Fruit fly (Drosophila melanogaster) whole organism, prepupa: ENCODE data around the gene CG15020.

Experiments used
- Blimp-1 ChIP-seq: fragments of 200-800 bp; sonication (Bioruptor generic); optimal IDR thresholded peaks from 3 replicates; lab custom pipeline; 2017; ENCODE audit warnings: missing biosample characterization, missing genetic modification characterization, mild to moderate bottlenecking, moderate library complexity, missing genetic modification reagents
- CG10631 ChIP-seq: fragments of 200-800 bp; sonication (Bioruptor generic); optimal IDR thresholded peaks from 2 replicates; lab custom pipeline; 2016; ENCODE audit warnings: missing biosample characterization, missing genetic modification characterization
- CG11294 ChIP-seq: fragments of 200-800 bp; sonication (Bioruptor generic); IDR thresholded peaks from 2 replicates; pipeline ENCODE4 v1.3.6; 2022; ENCODE audit warnings: missing biosample characterization, missing genetic modification characterization
- CG11762 ChIP-seq: fragments of 200-800 bp; sonication (Bioruptor generic); optimal IDR thresholded peaks from 3 replicates; lab custom pipeline; 2016; ENCODE audit warnings: missing biosample characterization, missing genetic modification characterization; ENCODE audit not compliant: insufficient read depth
- CG11902 ChIP-seq: fragments of 200-800 bp; sonication (Bioruptor generic); optimal IDR thresholded peaks from 3 replicates; lab custom pipeline; 2016; ENCODE audit warnings: missing biosample characterization, missing genetic modification characterization
- CG15336 ChIP-seq: fragments of 200-800 bp; sonication (Bioruptor generic); IDR thresholded peaks from 2 replicates; pipeline ENCODE4 v1.3.6; 2022; ENCODE audit warnings: missing biosample characterization, missing genetic modification characterization
- CG1621 ChIP-seq: fragments of 200-800 bp; sonication (Bioruptor generic); optimal IDR thresholded peaks from 3 replicates; lab custom pipeline; 2018; ENCODE audit warnings: missing biosample characterization, mild to moderate bottlenecking, missing genetic modification characterization
- CG31627 ChIP-seq: fragments of 200-800 bp; sonication (Bioruptor generic); optimal IDR thresholded peaks from 3 replicates; lab custom pipeline; 2016; ENCODE audit warnings: missing biosample characterization, missing genetic modification characterization
- CG32006 ChIP-seq: fragments of 200-800 bp; sonication (Bioruptor generic); optimal IDR thresholded peaks from 3 replicates; lab custom pipeline; 2017; ENCODE audit warnings: missing biosample characterization, mild to moderate bottlenecking, missing genetic modification characterization
- CG34406 ChIP-seq: fragments of 200-800 bp; sonication (Bioruptor generic); optimal IDR thresholded peaks from 3 replicates; lab custom pipeline; 2016; ENCODE audit warnings: missing biosample characterization, missing genetic modification characterization
- CG3919 ChIP-seq: fragments of 200-800 bp; sonication (Bioruptor generic); optimal IDR thresholded peaks from 3 replicates; lab custom pipeline; 2016; ENCODE audit warnings: missing biosample characterization, missing genetic modification characterization
- CG4318 ChIP-seq: fragments of 200-800 bp; sonication (Bioruptor generic); optimal IDR thresholded peaks from 3 replicates; lab custom pipeline; 2017; ENCODE audit warnings: missing biosample characterization, mild to moderate bottlenecking, missing genetic modification characterization
- CG6163 ChIP-seq: fragments of 200-800 bp; sonication (Bioruptor generic); IDR thresholded peaks from 3 replicates; pipeline ENCODE4 v1.3.6; 2022; ENCODE audit warnings: missing biosample characterization, missing genetic modification characterization
- CG6792 ChIP-seq: fragments of 200-800 bp; sonication (Bioruptor generic); optimal IDR thresholded peaks from 3 replicates; lab custom pipeline; 2016; ENCODE audit warnings: missing biosample characterization, missing genetic modification characterization
- CG6808 ChIP-seq: fragments of 200-800 bp; sonication (Bioruptor generic); optimal IDR thresholded peaks from 3 replicates; lab custom pipeline; 2017; ENCODE audit warnings: missing biosample characterization, missing genetic modification characterization, mild to moderate bottlenecking, moderate library complexity, missing genetic modification reagents
- CG6854 ChIP-seq: fragments of 200-800 bp; sonication (Bioruptor generic); optimal IDR thresholded peaks from 2 replicates; lab custom pipeline; 2017; ENCODE audit warnings: missing biosample characterization, mild to moderate bottlenecking, missing genetic modification characterization
- CG7368 ChIP-seq: fragments of 200-800 bp; sonication (Bioruptor generic); optimal IDR thresholded peaks from 3 replicates; lab custom pipeline; 2016; ENCODE audit warnings: missing biosample characterization, missing genetic modification characterization
- CG8119 ChIP-seq: fragments of 200-800 bp; sonication (Bioruptor generic); IDR thresholded peaks from 3 replicates; pipeline ENCODE4 v1.3.6; 2022; ENCODE audit warnings: missing biosample characterization, missing genetic modification characterization
- CG8319 ChIP-seq: fragments of 200-800 bp; sonication (Bioruptor generic); optimal IDR thresholded peaks from 3 replicates; lab custom pipeline; 2016; ENCODE audit warnings: missing biosample characterization, missing genetic modification characterization
- CG8632 ChIP-seq: fragments of 200-800 bp; sonication (Bioruptor generic); optimal IDR thresholded peaks from 3 replicates; lab custom pipeline; 2016; ENCODE audit warnings: missing biosample characterization, missing genetic modification characterization
- Eip75B ChIP-seq: fragments of 200-800 bp; sonication (Bioruptor generic); optimal IDR thresholded peaks from 3 replicates; lab custom pipeline; 2016; ENCODE audit warnings: missing biosample characterization, missing genetic modification characterization
- Eip93F ChIP-seq: fragments of 200-800 bp; sonication (Bioruptor generic); optimal IDR thresholded peaks from 2 replicates; lab custom pipeline; 2016; ENCODE audit warnings: missing biosample characterization, mild to moderate bottlenecking, missing genetic modification characterization
- Ets21C ChIP-seq: fragments of 200-800 bp; sonication (Bioruptor generic); optimal IDR thresholded peaks from 3 replicates; lab custom pipeline; 2016; ENCODE audit warnings: missing biosample characterization, missing genetic modification characterization
- Gug ChIP-seq: fragments of 200-800 bp; sonication (Bioruptor generic); IDR thresholded peaks from 2 replicates; pipeline ENCODE4 v1.3.6; 2022; ENCODE audit warnings: missing biosample characterization, missing genetic modification characterization
- Hr39 ChIP-seq: fragments of 200-800 bp; sonication (Bioruptor generic); optimal IDR thresholded peaks from 2 replicates; lab custom pipeline; 2016; ENCODE audit warnings: missing biosample characterization, missing genetic modification characterization
- Hr4 ChIP-seq: fragments of 200-800 bp; sonication (Bioruptor generic); optimal IDR thresholded peaks from 3 replicates; lab custom pipeline; 2016; ENCODE audit warnings: missing biosample characterization, missing genetic modification characterization
- Met ChIP-seq: fragments of 200-800 bp; sonication (Bioruptor generic); optimal IDR thresholded peaks from 3 replicates; lab custom pipeline; 2016; ENCODE audit warnings: missing biosample characterization, missing genetic modification characterization
- OdsH ChIP-seq: fragments of 200-800 bp; sonication (Bioruptor generic); optimal IDR thresholded peaks from 3 replicates; lab custom pipeline; 2016; ENCODE audit warnings: missing biosample characterization, missing genetic modification characterization
- Smox ChIP-seq: fragments of 200-800 bp; sonication (Bioruptor generic); optimal IDR thresholded peaks from 3 replicates; lab custom pipeline; 2016; ENCODE audit warnings: missing biosample characterization, missing genetic modification characterization
- Sox102F ChIP-seq: fragments of 200-800 bp; sonication (Bioruptor generic); optimal IDR thresholded peaks from 2 replicates; lab custom pipeline; 2016; ENCODE audit warnings: missing biosample characterization, mild to moderate bottlenecking, missing genetic modification characterization
- Sox14 ChIP-seq: fragments of 200-800 bp; sonication (Bioruptor generic); optimal IDR thresholded peaks from 3 replicates; lab custom pipeline; 2016; ENCODE audit warnings: missing biosample characterization, missing genetic modification characterization
- Sox15 ChIP-seq: fragments of 200-800 bp; sonication (Bioruptor generic); optimal IDR thresholded peaks from 3 replicates; lab custom pipeline; 2016; ENCODE audit warnings: missing biosample characterization, missing genetic modification characterization
- achi ChIP-seq: fragments of 200-800 bp; sonication (Bioruptor generic); optimal IDR thresholded peaks from 3 replicates; lab custom pipeline; 2016; ENCODE audit warnings: missing biosample characterization, missing genetic modification characterization
- acj6 ChIP-seq: fragments of 200-800 bp; sonication (Bioruptor generic); optimal IDR thresholded peaks from 3 replicates; lab custom pipeline; 2016; ENCODE audit warnings: missing biosample characterization, missing genetic modification characterization
- cyc ChIP-seq: fragments of 200-800 bp; sonication (Bioruptor generic); optimal IDR thresholded peaks from 3 replicates; lab custom pipeline; 2016; ENCODE audit warnings: missing biosample characterization, missing genetic modification characterization
- dac ChIP-seq: fragments of 200-800 bp; sonication (Bioruptor generic); optimal IDR thresholded peaks from 2 replicates; lab custom pipeline; 2017; ENCODE audit warnings: missing biosample characterization, mild to moderate bottlenecking, missing genetic modification characterization
- eg ChIP-seq: fragments of 200-800 bp; sonication (Bioruptor generic); IDR thresholded peaks from 3 replicates; pipeline ENCODE4 v1.3.6; 2022; ENCODE audit warnings: missing biosample characterization, missing genetic modification characterization
- fd85E ChIP-seq: fragments of 200-800 bp; sonication (Bioruptor generic); optimal IDR thresholded peaks from 3 replicates; lab custom pipeline; 2016; ENCODE audit warnings: missing biosample characterization, missing genetic modification characterization
- fkh ChIP-seq: fragments of 200-800 bp; sonication (Bioruptor generic); optimal IDR thresholded peaks from 3 replicates; lab custom pipeline; 2017; ENCODE audit warnings: missing biosample characterization, mild to moderate bottlenecking, missing genetic modification characterization, moderate library complexity
- lz ChIP-seq: fragments of 200-800 bp; sonication (Bioruptor generic); optimal IDR thresholded peaks from 3 replicates; lab custom pipeline; 2016; ENCODE audit warnings: missing biosample characterization, missing genetic modification characterization
- net ChIP-seq: fragments of 200-800 bp; sonication (Bioruptor generic); optimal IDR thresholded peaks from 3 replicates; lab custom pipeline; 2016; ENCODE audit warnings: missing biosample characterization, missing genetic modification characterization
- salr ChIP-seq, 2 experiments: fragments of 200-800 bp; sonication (Bioruptor generic); optimal IDR thresholded peaks; 3 replicates each; lab custom pipeline; 2016 to 2018; ENCODE audit warnings: missing biosample characterization in 2 of 2, missing genetic modification characterization in 2 of 2, mild to moderate bottlenecking in 1 of 2
- spab ChIP-seq: fragments of 200-800 bp; sonication (Bioruptor generic); optimal IDR thresholded peaks from 2 replicates; lab custom pipeline; 2017; ENCODE audit warnings: missing biosample characterization, mild to moderate bottlenecking, missing genetic modification characterization, missing genetic modification reagents
- svp ChIP-seq: fragments of 200-800 bp; sonication (Bioruptor generic); peaks from one replicate; lab custom pipeline; 2016; ENCODE audit warnings: missing biosample characterization, missing genetic modification characterization
- topi ChIP-seq: fragments of 200-800 bp; sonication (Bioruptor generic); optimal IDR thresholded peaks from 3 replicates; lab custom pipeline; 2016; ENCODE audit warnings: missing biosample characterization, missing genetic modification characterization
- vri ChIP-seq: fragments of 200-800 bp; sonication (Bioruptor generic); optimal IDR thresholded peaks from 3 replicates; lab custom pipeline; 2016; ENCODE audit warnings: missing biosample characterization, mild to moderate bottlenecking, missing genetic modification characterization

Gene CG15020

dm6 chr3L:4399905-4400304, 21.6 kb upstream of the CG15020 start (continued):
- no peak for TF ChIP-seq fd85E (GFP tag; lab: Kevin White, UChicago)
- TF ChIP-seq Smox: peak; percentile 4
- no peak for TF ChIP-seq CG15336 (GFP tag; lab: Robert Waterston, UW)
- TF ChIP-seq salr (GFP tag; optimal IDR thresholded peaks at IDR 0.05; lab: Kevin White, UChicago): no peak
- TF ChIP-seq acj6 (GFP tag; lab: Kevin White, UChicago): peak; percentile 16
- TF ChIP-seq CG31627 (GFP tag; lab: Kevin White, UChicago): no peak
- TF ChIP-seq CG11294: no peak
- TF ChIP-seq achi (GFP tag; lab: Kevin White, UChicago): no peak
- TF ChIP-seq Met (GFP tag; lab: Kevin White, UChicago): peak; percentile 2
- TF ChIP-seq, all 60 proteins: peak for 14

dm6 chr3L:4401241-4401640, 20.2 kb upstream of the CG15020 start:
- TF ChIP-seq CG11762 (GFP tag; lab: Kevin White, UChicago): no peak
- no peak for TF ChIP-seq CG8119 (GFP tag; lab: Robert Waterston, UW)

dm6 chr3L:4403180-4403769, 18.2 kb upstream of the CG15020 start, which contains the start of gene Syx17:
TSS of gene Syx17 (plus strand) at chr3L:4403487.
- peak; percentile 50 for TF ChIP-seq lz (GFP tag; lab: Kevin White, UChicago)
- TF ChIP-seq Hr39 (GFP tag; lab: Kevin White, UChicago): peak; percentile 65
- TF ChIP-seq net (GFP tag; lab: Kevin White, UChicago): peak; percentile 63
- peak; percentile 50 for TF ChIP-seq achi (GFP tag; lab: Kevin White, UChicago)
- TF ChIP-seq Hr4: peak; percentile 66
- TF ChIP-seq topi (GFP tag; lab: Kevin White, UChicago): peak; percentile 41
- peak; percentile 88 for TF ChIP-seq fkh (GFP tag; lab: Kevin White, UChicago)
- no peak for TF ChIP-seq CG6854
- TF ChIP-seq Ets21C (GFP tag; lab: Kevin White, UChicago): peak; percentile 11
- peak; percentile 63 for TF ChIP-seq Eip75B (GFP tag; lab: Kevin White, UChicago)
- peak; percentile 39 for TF ChIP-seq Sox102F
- TF ChIP-seq CG4318 (GFP tag; lab: Kevin White, UChicago): no peak
- TF ChIP-seq CG6163: peak; percentile 72; the same call in 2 of the 3 replicates
- peak; percentile 45 for TF ChIP-seq acj6 (GFP tag; lab: Kevin White, UChicago)
- TF ChIP-seq Sox14 (GFP tag; lab: Kevin White, UChicago): peak; percentile 77
- peak; percentile 57 for TF ChIP-seq OdsH (GFP tag; lab: Kevin White, UChicago)
- no peak for TF ChIP-seq CG6792 (GFP tag; lab: Kevin White, UChicago)
- TF ChIP-seq Gug (GFP tag; lab: Robert Waterston, UW): no peak
- no peak for TF ChIP-seq CG8319
- no peak for TF ChIP-seq Sox15 (GFP tag; lab: Kevin White, UChicago)
- TF ChIP-seq CG31627 (GFP tag; lab: Kevin White, UChicago): peak; percentile 65
- peak; percentile 59 for TF ChIP-seq CG32006
- no peak for TF ChIP-seq Blimp-1 (GFP tag; lab: Kevin White, UChicago)
- peak; percentile 62 for TF ChIP-seq CG3919
- peak; percentile 77 for TF ChIP-seq eg (GFP tag; lab: Robert Waterston, UW)
- TF ChIP-seq dac (GFP tag; lab: Kevin White, UChicago): no peak
- peak; percentile 33 for TF ChIP-seq CG1621
- TF ChIP-seq CG10631: peak; percentile 38
- peak; percentile 60 for TF ChIP-seq Smox
- peak; percentile 37 for TF ChIP-seq CG6808 (GFP tag; lab: Kevin White, UChicago)
- peak; percentile 5 for TF ChIP-seq CG11902 (GFP tag; lab: Kevin White, UChicago)
- peak; percentile 31 for TF ChIP-seq Met (GFP tag; lab: Kevin White, UChicago)
- peak; percentile 58; the same call in 2 of the 3 replicates for TF ChIP-seq CG8119 (GFP tag; lab: Robert Waterston, UW)
- TF ChIP-seq fd85E (GFP tag; lab: Kevin White, UChicago): no peak
- TF ChIP-seq CG7368 (GFP tag; lab: Kevin White, UChicago): no peak
- TF ChIP-seq spab (GFP tag; lab: Kevin White, UChicago): peak; percentile 23
- peak; percentile 55; the same call in 1 of the 2 replicates for TF ChIP-seq CG11294
- peak; percentile 55 for TF ChIP-seq cyc (GFP tag; lab: Kevin White, UChicago)
- TF ChIP-seq CG34406 (GFP tag; lab: Kevin White, UChicago): peak; percentile 36
- peak; percentile 25 for TF ChIP-seq vri (GFP tag; lab: Kevin White, UChicago)
- peak; percentile 36 for TF ChIP-seq CG8632 (GFP tag; lab: Kevin White, UChicago)
- no peak for TF ChIP-seq Eip93F
- TF ChIP-seq svp (GFP tag; lab: Kevin White, UChicago): peak; percentile 99
- TF ChIP-seq CG15336 (GFP tag; lab: Robert Waterston, UW): peak; percentile 67
